Fruit fly (Drosophila melanogaster): Measurements from ENCODE around the gene IP3K2.
A peak's percentile ranks its signal among the peaks of the same experiment; 100 is the strongest.

IP3K2 gene

DNA sequence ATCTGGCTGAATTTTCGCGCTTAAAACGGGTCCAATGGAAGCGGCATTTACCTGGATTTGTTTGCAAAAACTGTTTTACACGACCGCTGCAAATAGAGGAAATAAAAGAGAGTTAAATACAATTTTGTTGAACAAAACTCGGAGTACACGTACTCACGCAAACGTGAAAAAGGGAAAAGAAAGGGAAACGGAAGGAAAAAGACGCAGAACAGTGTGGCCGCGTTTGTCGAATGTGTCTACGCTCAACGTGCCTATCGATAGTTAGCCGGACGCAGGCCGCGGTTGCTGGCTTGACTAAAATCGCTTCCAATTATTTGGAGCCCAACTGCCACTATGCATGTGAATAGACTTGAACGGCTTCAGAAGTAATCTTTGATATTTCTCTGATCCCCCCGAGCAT is 34.0 kb downstream of the IP3K2 start, which contains the start of gene RpS15Aa (continued):
- peak; percentile 26 for TF ChIP-seq stwl (tag; optimal IDR thresholded peaks at IDR 0.05)
- TF ChIP-seq CG14667 (GFP tag; IDR thresholded peaks at IDR 0.05), result peak; percentile 70
- TF ChIP-seq CG11093 (GFP tag; IDR thresholded peaks at IDR 0.05), result 0 out of 3 replicates have a peak, but pooled peaks have one; percentile 23
- TF ChIP-seq aop (GFP tag; IDR thresholded peaks at IDR 0.05), result 0 out of 2 replicates have a peak, but pooled peaks have one; percentile 36
- TF ChIP-seq CG8388 (GFP tag; optimal IDR thresholded peaks at IDR 0.05), result peak; percentile 41
- TF ChIP-seq Nf-YA (GFP tag; IDR thresholded peaks at IDR 0.05), result peak; percentile 66
- TF ChIP-seq gro (GFP tag; optimal IDR thresholded peaks at IDR 0.05), result peak; percentile 14
- peak; percentile 11 for TF ChIP-seq CG34224 (GFP tag; IDR thresholded peaks at IDR 0.05; ENCODE audit: partially characterized antibody)
- TF ChIP-seq CG33213 (GFP tag; optimal IDR thresholded peaks at IDR 0.05), result peak; percentile 90
- no peak for TF ChIP-seq dan (GFP tag; IDR thresholded peaks at IDR 0.05)
- peak; percentile 81 for TF ChIP-seq ranshi (GFP tag; IDR thresholded peaks at IDR 0.05)
- TF ChIP-seq az2 (GFP tag; optimal IDR thresholded peaks at IDR 0.05), result peak; percentile 33
- peak; percentile 34 for TF ChIP-seq cato (GFP tag; optimal IDR thresholded peaks at IDR 0.05; ENCODE audit: borderline replicate concordance)
- TF ChIP-seq CG15479 (GFP tag; optimal IDR thresholded peaks at IDR 0.05), result no peak
- peak; percentile 66 for TF ChIP-seq CG4707 (GFP tag; optimal IDR thresholded peaks at IDR 0.05)
- TF ChIP-seq CG4404 (GFP tag; IDR thresholded peaks at IDR 0.05), result 0 out of 2 replicates have a peak, but pooled peaks have one; percentile 21
- peak; percentile 42 for TF ChIP-seq CG12104 (GFP tag; optimal IDR thresholded peaks at IDR 0.05)
- peak; percentile 46 for TF ChIP-seq chn (GFP tag; optimal IDR thresholded peaks at IDR 0.05)
- peak; percentile 78 for TF ChIP-seq H2.0 (GFP tag; IDR thresholded peaks at IDR 0.05)
- TF ChIP-seq h (optimal IDR thresholded peaks at IDR 0.05), result no peak
- peak; percentile 54 for TF ChIP-seq Hand (GFP tag; optimal IDR thresholded peaks at IDR 0.05)
- TF ChIP-seq CG15514 (GFP tag; optimal IDR thresholded peaks at IDR 0.05), result peak; percentile 84
- TF ChIP-seq CG5180 (GFP tag; optimal IDR thresholded peaks at IDR 0.05), result peak; percentile 65
- peak; percentile 63 for TF ChIP-seq gcm (GFP tag; optimal IDR thresholded peaks at IDR 0.05)
- peak; percentile 58 for TF ChIP-seq tap (tag; optimal IDR thresholded peaks at IDR 0.05)
- TF ChIP-seq Hr51 (GFP tag; optimal IDR thresholded peaks at IDR 0.05), result peak; percentile 34 to 67
- TF ChIP-seq nom (GFP tag; optimal IDR thresholded peaks at IDR 0.05), result peak; percentile 86
- TF ChIP-seq CG33557 (GFP tag; optimal IDR thresholded peaks at IDR 0.05), result peak; percentile 24
- TF ChIP-seq CG11723 (GFP tag; optimal IDR thresholded peaks at IDR 0.05), result peak; percentile 61
- TF ChIP-seq sqz (GFP tag; optimal IDR thresholded peaks at IDR 0.05), result peak; percentile 82
- TF ChIP-seq CrebB (tag; optimal IDR thresholded peaks at IDR 0.05), result peak; percentile 73
- peak; percentile 29 for TF ChIP-seq Scr (GFP tag; IDR thresholded peaks at IDR 0.05; ENCODE audit: partially characterized antibody)
- peak; percentile 61 for TF ChIP-seq Atf3 (GFP tag; optimal IDR thresholded peaks at IDR 0.05)
- peak; percentile 92 for TF ChIP-seq CG11456 (GFP tag; IDR thresholded peaks at IDR 0.05)
- TF ChIP-seq Tbp (GFP tag; optimal IDR thresholded peaks at IDR 0.05), result peak; percentile 3
- TF ChIP-seq Sox102F (GFP tag; optimal IDR thresholded peaks at IDR 0.05), result no peak
- no peak for TF ChIP-seq CG15696 (tag; optimal IDR thresholded peaks at IDR 0.05)
- peak; percentile 50 for TF ChIP-seq CG10979 (tag; optimal IDR thresholded peaks at IDR 0.05)
- peak; percentile 65; the same call in 1 of the 2 replicates for TF ChIP-seq CG32772 (GFP tag; IDR thresholded peaks at IDR 0.05)
- peak; percentile 59 for TF ChIP-seq sisA (GFP tag; IDR thresholded peaks at IDR 0.05)
- peak; percentile 68 for TF ChIP-seq phol (tag; optimal IDR thresholded peaks at IDR 0.05)
- TF ChIP-seq dati (GFP tag; IDR thresholded peaks at IDR 0.05), result 0 out of 2 replicates have a peak, but pooled peaks have one; percentile 39
- TF ChIP-seq CG13287 (GFP tag; IDR thresholded peaks at IDR 0.05; ENCODE audit: partially characterized antibody), result peak; percentile 40
- peak; percentile 37; the same call in 2 of the 3 replicates for TF ChIP-seq CG14860 (GFP tag; IDR thresholded peaks at IDR 0.05; ENCODE audit: partially characterized antibody)
- TF ChIP-seq seq (GFP tag; IDR thresholded peaks at IDR 0.05), result peak; percentile 64
- TF ChIP-seq pzg (GFP tag; optimal IDR thresholded peaks at IDR 0.05), result peak; percentile 79
- no peak for TF ChIP-seq Lpt (GFP tag; optimal IDR thresholded peaks at IDR 0.05)
- peak; percentile 83 for TF ChIP-seq slbo (GFP tag; IDR thresholded peaks at IDR 0.05)
- peak; percentile 76 for TF ChIP-seq wek (GFP tag; optimal IDR thresholded peaks at IDR 0.05)

Measured in whole organism, embryonic.